Worm (Caenorhabditis elegans) whole organism, L4/young adult: ENCODE data around the gene srxa-6.

Experiments
- W03F9.2 ChIP-seq: fragments of 150-350 bp; optimal IDR thresholded peaks from 2 replicates; lab custom pipeline; 2014; ENCODE audit warnings: missing biosample characterization, missing genetic modification characterization
- dao-5 ChIP-seq: sonication (generic microtip); optimal IDR thresholded peaks from 2 replicates; lab custom pipeline; 2016; ENCODE audit warnings: missing genotype, missing genetic modification characterization, moderate library complexity, missing compliant biosample characterization
- him-1 ChIP-seq: sonication (generic microtip); optimal IDR thresholded peaks from 2 replicates; lab custom pipeline; 2016; ENCODE audit warnings: missing genotype, missing genetic modification reagents, missing genetic modification characterization, missing compliant biosample characterization

srxa-6 gene

DNA sequence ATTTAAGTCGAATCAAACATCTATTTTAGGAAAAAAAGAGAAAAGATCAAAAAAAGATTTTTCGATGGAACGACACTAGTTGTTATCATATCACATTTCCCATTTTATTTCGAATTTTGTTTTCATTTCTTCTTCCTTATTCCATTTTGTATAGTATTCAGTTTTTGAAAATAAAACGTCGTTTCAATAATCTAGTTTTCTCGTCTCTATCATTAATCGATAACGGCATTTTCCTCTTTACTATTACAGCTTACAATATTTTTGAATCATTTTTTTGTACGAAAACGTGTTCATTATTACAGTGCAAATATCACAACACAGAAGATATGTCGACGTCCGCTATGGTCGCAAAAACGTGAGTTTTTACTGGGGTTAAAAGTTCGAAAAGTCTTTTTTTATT is 21.1 kb upstream of the srxa-6 start, which contains the start of gene Y44A6C.1:
Gene Y44A6C.1, plus strand, starts transcription at position 301 of the 400 bp plus-strand sequence.
- TF ChIP-seq W03F9.2 (tag; lab: Kevin White, UChicago) (no peak), dao-5 (no peak), him-1 (tag; lab: Kevin White, UChicago) (no peak)

DNA sequence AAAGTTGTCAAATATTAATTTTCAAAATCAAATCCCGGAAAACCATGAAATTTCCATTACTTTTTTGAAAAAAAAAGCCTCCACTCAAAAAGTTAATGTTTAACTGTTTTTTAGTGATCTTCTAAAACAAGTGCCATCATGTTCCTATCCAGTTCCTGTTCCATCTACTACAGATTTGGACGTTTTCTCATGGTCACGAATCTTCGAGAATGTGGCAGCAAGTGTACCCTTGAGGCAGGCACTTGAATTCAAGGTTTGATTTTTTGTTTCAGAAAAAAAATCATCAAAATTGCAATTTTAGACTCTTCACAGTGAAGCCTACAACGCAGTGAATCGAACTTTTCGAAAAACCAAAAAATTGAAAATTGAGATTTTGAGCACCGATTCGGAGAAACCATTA is 20.3 kb upstream of the srxa-6 start:
- TF ChIP-seq W03F9.2 (tag; lab: Kevin White, UChicago), result no peak
- TF ChIP-seq him-1 (tag; lab: Kevin White, UChicago), result no peak
- no peak for TF ChIP-seq dao-5

DNA sequence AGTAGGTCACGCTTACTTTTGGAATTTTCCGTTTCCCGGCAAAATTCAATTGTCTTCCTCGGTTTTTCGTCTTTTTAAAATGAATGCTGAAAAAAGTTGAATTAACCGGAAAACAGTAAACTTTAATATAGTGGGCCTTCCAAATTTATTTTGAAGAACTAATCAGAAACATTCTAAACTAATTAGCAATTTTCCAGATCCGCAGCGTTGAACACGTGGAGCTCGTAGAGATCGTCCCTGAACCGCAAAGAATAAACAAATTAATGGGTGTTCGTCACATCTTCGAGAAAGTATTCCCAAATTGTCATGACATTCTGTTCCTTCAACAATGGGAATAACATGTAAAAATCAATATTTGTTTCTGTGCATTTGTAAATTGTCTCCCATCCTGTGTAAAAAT is 18.5 kb upstream of the srxa-6 start:
- no peak for TF ChIP-seq dao-5
- TF ChIP-seq W03F9.2 (tag; lab: Kevin White, UChicago), result no peak
- TF ChIP-seq him-1 (tag; lab: Kevin White, UChicago), result no peak

DNA sequence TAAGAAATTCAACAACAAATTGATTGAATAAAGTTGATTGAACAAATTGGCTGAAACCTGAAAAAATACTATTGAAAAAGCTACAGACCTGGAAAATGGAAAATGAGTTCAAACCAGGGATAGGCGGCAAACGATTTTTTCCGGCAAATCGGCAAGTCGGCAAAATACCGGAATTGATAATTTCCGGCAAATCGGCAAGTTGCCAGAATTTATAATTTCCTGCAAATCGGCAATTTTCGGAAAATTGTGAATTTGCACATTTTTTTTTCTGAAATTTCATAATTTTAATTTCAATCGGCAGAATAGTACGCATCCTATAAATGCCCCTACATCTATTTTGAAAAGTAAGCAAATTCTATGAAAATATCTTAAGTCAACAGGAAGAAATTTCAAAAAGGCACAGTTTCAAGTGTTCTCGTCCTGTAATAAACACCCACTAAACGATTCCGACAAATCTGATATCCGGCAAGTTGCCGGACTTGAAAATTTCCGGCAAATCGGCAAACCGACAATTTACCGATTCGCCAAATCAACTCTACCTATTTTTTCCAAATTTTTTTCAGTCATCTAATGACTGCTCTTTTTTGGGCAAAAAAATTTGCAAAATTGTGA is 17.8 kb upstream of the srxa-6 start:
- TF ChIP-seq W03F9.2 (tag; lab: Kevin White, UChicago), result no peak
- TF ChIP-seq him-1 (tag; lab: Kevin White, UChicago), result no peak
- TF ChIP-seq dao-5, result no peak

DNA sequence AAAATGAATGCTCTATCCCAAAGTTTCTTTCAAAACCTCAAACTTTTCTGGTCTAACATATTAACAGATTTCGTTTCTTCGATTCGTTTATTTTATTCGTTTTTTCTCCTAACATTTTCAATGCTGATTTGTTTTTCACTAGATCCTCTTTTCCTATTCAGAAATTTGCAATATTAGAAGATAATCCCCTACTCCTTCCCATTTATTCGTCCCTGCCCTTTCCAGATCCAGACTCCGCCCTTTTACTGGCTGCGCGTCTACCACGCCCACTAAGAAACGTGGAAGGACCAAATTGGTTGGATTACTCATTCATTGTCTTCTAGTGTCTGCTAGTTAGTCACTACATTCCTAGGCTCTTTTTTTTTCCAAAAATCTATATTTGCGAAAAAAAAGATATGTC is 12.8 kb upstream of the srxa-6 start, which contains the start of gene Y44A6C.2:
Gene Y44A6C.2, plus strand, starts transcription at position 301 of the 400 bp plus-strand sequence.
- TF ChIP-seq dao-5 (no peak), W03F9.2 (tag; lab: Kevin White, UChicago) (no peak), him-1 (tag; lab: Kevin White, UChicago) (no peak)

DNA sequence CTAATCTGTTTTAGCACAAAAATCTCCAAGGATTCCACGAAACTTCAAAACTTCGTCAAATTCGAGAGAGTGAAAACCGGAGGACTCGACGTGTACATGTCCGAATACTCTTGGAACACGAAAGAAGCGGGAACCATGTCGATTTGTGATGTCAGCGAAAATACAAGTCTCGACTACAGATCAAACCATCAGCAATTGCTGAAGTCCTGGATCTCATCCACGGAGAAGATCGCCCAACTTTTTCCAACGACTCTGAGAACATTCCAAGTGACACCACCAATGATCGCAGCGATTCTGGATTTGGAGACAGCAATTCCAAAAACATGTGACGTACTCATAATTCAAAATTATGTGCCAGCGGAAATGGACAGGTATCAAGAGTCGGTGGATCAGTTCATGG is 12.3 kb upstream of the srxa-6 start:
- TF ChIP-seq W03F9.2 (tag; lab: Kevin White, UChicago) (no peak), him-1 (tag; lab: Kevin White, UChicago) (no peak), dao-5 (no peak)

DNA sequence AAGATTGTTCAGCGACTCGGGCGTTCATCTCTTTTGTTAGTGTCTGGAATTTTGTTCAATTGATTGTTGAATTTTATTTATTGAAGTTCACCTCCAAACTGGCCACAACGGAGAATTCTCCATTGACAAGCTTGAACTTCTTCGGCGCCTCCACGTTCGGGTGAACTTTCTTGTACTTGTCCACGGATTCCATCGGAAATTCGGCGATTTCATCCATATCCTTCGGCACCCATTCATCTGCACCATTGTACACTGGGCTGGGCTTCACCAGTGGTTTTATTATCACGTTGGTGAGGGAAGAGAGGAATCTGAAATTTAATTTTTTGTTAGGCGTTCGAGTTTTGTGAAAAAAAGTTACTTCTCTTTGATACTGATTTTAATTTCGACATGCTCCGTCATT is 7.3 kb upstream of the srxa-6 start:
- TF ChIP-seq dao-5 (no peak), W03F9.2 (tag; lab: Kevin White, UChicago) (no peak), him-1 (tag; lab: Kevin White, UChicago) (no peak)

DNA sequence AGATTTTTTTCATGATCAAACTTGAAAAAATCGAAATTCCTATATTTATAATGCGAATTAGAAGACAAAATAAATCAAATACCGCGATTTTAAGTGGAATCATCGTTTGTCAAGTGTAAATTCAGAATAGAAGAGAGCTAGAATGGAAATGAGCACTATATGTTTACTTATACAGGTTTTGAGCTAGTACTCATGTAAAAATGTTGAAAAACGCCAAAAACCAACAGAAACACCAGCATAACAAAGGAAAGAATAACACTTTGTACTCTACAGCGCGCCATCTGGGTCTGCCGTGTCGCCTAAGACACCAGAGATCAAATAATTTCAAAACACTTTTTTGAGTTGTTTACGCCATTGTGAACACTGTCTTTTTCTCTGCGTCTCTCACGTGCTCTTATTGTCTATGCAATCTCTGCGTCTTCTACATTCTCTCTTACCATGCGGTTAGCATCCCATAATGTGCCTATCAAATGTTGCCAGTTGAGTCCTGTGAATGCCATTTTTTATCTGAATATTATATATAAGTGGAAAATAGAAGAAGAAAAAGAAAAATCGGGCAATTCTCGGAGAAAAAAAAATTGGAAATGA is 5.9 kb upstream of the srxa-6 start, which contains the start of gene ipla-3:
Gene ipla-3, minus strand, starts transcription at position 510 of the 588 bp plus-strand sequence.
- peak; percentile 44 for TF ChIP-seq W03F9.2 (tag; lab: Kevin White, UChicago)
- TF ChIP-seq him-1 (tag; lab: Kevin White, UChicago), result no peak

DNA sequence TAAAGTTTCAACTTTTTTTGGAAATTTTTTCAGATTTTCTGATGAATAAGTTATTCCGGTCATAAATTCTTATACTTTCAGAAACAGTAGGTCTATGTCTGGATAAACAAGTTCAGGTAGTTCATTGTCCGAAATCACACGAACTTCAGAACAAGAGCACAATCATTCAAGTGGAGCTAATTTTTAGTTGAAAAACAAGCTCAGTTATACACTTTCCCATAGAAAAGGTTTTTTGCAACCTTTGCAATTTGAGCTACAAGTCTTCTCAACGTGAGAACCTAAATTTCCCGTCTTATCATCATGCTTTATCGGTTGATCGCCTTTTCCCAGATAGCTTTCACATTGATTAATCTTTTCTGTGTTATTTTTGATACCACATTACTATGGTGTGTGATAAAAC is 3.0 kb upstream of the srxa-6 start, which contains the start of gene srxa-1:
Gene srxa-1, plus strand, starts transcription at position 301 of the 400 bp plus-strand sequence.
- TF ChIP-seq W03F9.2 (tag; lab: Kevin White, UChicago) (no peak), dao-5 (no peak), him-1 (tag; lab: Kevin White, UChicago) (no peak)

DNA sequence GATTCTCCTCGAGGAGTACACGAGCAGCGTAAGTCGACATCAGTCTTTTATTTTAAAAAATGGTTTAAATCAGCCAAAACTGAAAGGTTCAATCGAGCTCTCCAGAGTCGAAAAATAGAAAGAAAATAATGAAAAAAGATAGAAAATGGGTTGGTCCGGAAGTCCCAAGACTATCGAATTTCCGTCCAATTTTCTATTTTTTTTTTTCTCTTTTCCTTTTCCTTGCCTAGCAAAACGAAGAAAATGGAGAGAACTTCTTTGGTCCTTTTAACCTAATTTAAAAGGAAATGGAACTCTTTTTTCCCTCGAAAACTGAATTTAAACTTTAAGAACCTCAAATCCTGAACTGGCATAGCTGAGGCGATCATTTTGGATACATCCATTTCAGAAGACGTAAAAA is 4.6 kb downstream of the srxa-6 start:
- TF ChIP-seq dao-5, result no peak
- no peak for TF ChIP-seq W03F9.2 (tag; lab: Kevin White, UChicago)
- TF ChIP-seq him-1 (tag; lab: Kevin White, UChicago), result no peak

DNA sequence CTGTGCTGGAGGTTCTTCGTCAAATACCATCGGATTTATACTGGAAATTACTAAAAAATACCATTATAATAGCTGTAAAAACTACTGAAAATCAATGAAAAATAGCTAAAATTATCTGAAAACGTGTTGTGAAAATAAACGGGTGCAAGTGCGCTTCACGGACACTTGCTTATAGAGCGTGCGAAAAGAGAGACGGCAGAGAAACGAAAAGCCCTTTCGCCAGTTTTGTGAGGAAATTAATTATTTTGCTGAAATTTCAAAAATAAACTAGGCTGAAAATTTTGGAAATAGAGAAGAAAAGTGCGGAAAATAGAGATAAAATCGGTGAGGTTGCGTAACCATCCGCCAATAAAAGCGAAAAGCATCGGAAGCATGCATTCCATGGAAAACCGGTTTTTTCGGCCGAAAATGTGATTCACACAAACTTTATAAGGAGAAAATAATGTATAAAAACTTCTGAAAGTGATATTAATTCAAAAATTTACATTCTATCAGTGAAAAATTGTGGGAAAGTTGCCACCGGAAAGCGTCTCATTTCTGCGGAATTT is 9.6 kb downstream of the srxa-6 start, which contains the start of gene dnj-25:
Gene dnj-25, minus strand, starts transcription at position 57 of the 548 bp plus-strand sequence.
- TF ChIP-seq W03F9.2 (tag; lab: Kevin White, UChicago) (no peak), dao-5 (no peak), him-1 (tag; lab: Kevin White, UChicago) (no peak)

DNA sequence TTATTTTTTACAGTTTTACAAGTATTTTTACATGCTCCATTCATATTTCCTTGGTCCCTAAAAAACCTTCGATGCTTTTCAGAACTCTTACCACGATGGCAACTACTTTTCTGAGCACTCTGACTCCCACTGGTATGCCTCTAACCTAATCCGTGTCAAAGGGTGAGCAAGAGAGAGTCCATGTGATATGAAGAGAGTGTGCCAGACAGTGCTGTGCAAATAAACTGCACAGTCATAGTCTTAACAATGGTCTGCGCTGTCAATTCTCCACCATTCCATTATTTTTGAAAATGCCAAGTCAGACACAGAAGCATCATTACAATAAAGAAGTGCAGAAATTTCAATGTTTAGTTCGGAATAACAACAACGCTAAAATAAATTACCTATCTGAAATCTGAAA is 10.5 kb downstream of the srxa-6 start:
- TF ChIP-seq him-1 (tag; lab: Kevin White, UChicago) (no peak), W03F9.2 (tag; lab: Kevin White, UChicago) (no peak), dao-5 (no peak)

DNA sequence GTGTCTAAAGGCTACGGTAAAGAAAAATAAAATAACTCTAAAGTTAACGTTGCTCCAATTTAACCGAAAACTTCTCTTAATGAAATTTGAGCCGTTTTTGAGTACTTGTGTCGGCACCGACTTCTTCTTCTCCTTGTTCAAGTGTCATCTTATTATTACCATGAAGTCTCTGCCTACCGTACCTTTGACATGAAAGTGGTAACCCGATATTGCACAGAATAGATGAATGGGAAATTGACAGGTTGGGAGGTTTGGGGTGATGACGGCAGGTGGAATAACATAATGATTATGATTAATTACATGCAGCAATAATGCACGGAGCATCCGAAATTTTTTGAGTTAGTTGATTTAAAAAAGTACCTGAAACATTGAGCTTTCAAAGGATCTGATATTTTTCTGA is 12.0 kb downstream of the srxa-6 start:
- TF ChIP-seq W03F9.2 (tag; lab: Kevin White, UChicago) (no peak), dao-5 (no peak), him-1 (tag; lab: Kevin White, UChicago) (no peak)

DNA sequence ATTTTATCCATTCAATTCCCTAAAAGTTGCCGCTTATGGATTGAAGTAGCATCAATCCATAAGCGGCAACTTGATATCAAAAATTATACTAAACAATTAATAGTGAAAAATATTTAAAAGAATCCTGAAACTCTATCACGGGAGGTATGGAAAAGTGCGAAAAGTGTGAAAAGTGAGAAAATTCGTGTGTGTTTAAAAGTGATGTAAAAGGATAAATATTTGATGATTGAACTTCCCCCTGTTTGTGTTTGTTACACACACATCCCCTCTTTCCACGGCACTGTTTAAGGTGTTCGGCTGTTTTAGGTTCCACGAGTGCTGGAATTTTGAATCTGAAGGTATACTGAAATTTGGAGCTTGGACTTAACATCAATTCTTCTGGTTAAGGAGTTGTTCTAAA is 13.2 kb downstream of the srxa-6 start:
- TF ChIP-seq him-1 (tag; lab: Kevin White, UChicago) (no peak), W03F9.2 (tag; lab: Kevin White, UChicago) (no peak), dao-5 (no peak)
